Worm (Caenorhabditis elegans): ENCODE results near the gene K08D12.8.

DNA sequence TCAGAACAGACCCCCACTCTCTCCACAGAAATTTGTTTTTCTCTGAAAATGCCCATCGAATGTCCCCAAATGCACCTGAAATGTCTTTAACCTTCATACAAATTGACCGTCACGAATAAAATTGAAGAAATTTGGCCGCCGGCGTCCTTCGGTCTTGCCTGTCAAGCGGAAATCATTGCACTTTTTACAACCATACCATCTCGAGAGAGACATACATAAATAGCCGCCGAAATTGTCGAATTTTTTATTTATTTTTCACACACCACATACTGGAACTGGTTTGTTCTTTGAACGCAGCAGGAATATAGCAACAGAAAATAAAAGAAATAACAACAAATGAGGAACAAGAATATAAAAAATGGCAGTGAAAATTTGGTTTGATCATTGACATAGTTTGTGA, 10.3 kb upstream of the K08D12.8 start:
- TF ChIP-seq pha-4 (GFP tag; IDR thresholded peaks at IDR 0.05) (no peak), pha-4 (tag; optimal IDR thresholded peaks at IDR 0.05) (no peak), unc-62 (GFP tag; optimal IDR thresholded peaks at IDR 0.05 in 1 of 2) (no peak), unc-62 (tag; optimal IDR thresholded peaks at IDR 0.05) (no peak), nhr-76 (tag; optimal IDR thresholded peaks at IDR 0.05) (no peak), ztf-11 (tag; optimal IDR thresholded peaks at IDR 0.05) (no peak), mep-1 (tag; optimal IDR thresholded peaks at IDR 0.05) (no peak), lir-3 (tag; optimal IDR thresholded peaks at IDR 0.05) (no peak), F49E8.2 (tag; optimal IDR thresholded peaks at IDR 0.05; ENCODE audit: borderline replicate concordance) (no peak), ama-1 (optimal IDR thresholded peaks at IDR 0.05) (no peak), mdl-1 (tag; optimal IDR thresholded peaks at IDR 0.05) (no peak)
